Fruit fly (Drosophila melanogaster) whole organism, embryonic: ENCODE results near the gene CG13842.

Experiments used
- ATbp ChIP-seq: fragments of 200-800 bp; sonication (Bioruptor generic); optimal IDR thresholded peaks from 2 replicates; lab custom pipeline; 2017; ENCODE audit warnings: missing biosample characterization, mild to moderate bottlenecking, missing genetic modification characterization, missing genetic modification reagents
- Aef1 ChIP-seq: fragments of 200-800 bp; sonication (Bioruptor generic); IDR thresholded peaks from 3 replicates; pipeline ENCODE4 v1.3.6; 2022; ENCODE audit warnings: missing biosample characterization, missing genetic modification characterization
- Blimp-1 ChIP-seq: fragments of 200-800 bp; sonication (Bioruptor generic); optimal IDR thresholded peaks from 3 replicates; lab custom pipeline; 2018; ENCODE audit warnings: missing biosample characterization, missing genetic modification characterization, mild to moderate bottlenecking, moderate library complexity, missing genetic modification reagents
- CG14441 ChIP-seq: fragments of 200-800 bp; sonication (Bioruptor generic); IDR thresholded peaks from 2 replicates; pipeline ENCODE4 v1.3.6; 2022; ENCODE audit warnings: missing biosample characterization, missing genetic modification characterization
- CG1603 ChIP-seq: fragments of 200-800 bp; sonication (Bioruptor generic); optimal IDR thresholded peaks from 2 replicates; lab custom pipeline; 2019; ENCODE audit warnings: missing biosample characterization, mild to moderate bottlenecking, missing genetic modification characterization, moderate library complexity
- CG3281 ChIP-seq: fragments of 200-800 bp; sonication (Bioruptor generic); optimal IDR thresholded peaks from 3 replicates; lab custom pipeline; 2017; ENCODE audit warnings: missing biosample characterization, mild to moderate bottlenecking, missing genetic modification characterization
- CG34422 ChIP-seq: fragments of 200-800 bp; sonication (Bioruptor generic); IDR thresholded peaks from 3 replicates; pipeline ENCODE4 v1.3.6; 2022; ENCODE audit warnings: missing biosample characterization, missing genetic modification characterization
- CG3847 ChIP-seq: fragments of 200-800 bp; sonication (Bioruptor generic); IDR thresholded peaks from 2 replicates; pipeline ENCODE4 v1.3.6; 2022; ENCODE audit warnings: missing biosample characterization, missing genetic modification characterization
- CG4282 ChIP-seq: fragments of 200-800 bp; sonication (Bioruptor generic); optimal IDR thresholded peaks from 2 replicates; lab custom pipeline; 2016; ENCODE audit warnings: missing biosample characterization, missing genetic modification characterization
- CG7372 ChIP-seq: fragments of 200-800 bp; sonication (Bioruptor generic); IDR thresholded peaks from 2 replicates; pipeline ENCODE4 v1.3.6; 2022; ENCODE audit warnings: missing biosample characterization, missing genetic modification characterization
- CG7963 ChIP-seq: fragments of 200-800 bp; sonication (Bioruptor generic); IDR thresholded peaks from 3 replicates; pipeline ENCODE4 v1.3.6; 2022; ENCODE audit warnings: missing biosample characterization, missing genetic modification characterization; ENCODE audit not compliant: partially characterized antibody
- CG7987 ChIP-seq: fragments of 200-800 bp; sonication (Bioruptor generic); optimal IDR thresholded peaks from 2 replicates; lab custom pipeline; 2018; ENCODE audit warnings: missing biosample characterization, mild to moderate bottlenecking, missing genetic modification characterization, moderate library complexity
- CG9932 ChIP-seq: fragments of 200-800 bp; sonication (Bioruptor generic); IDR thresholded peaks from 2 replicates; pipeline ENCODE4 v1.3.6; 2022; ENCODE audit warnings: missing biosample characterization, missing genetic modification characterization
- Camta ChIP-seq: fragments of 200-800 bp; sonication (Bioruptor generic); optimal IDR thresholded peaks from 2 replicates; lab custom pipeline; 2016; ENCODE audit warnings: missing biosample characterization, missing genetic modification characterization
- Dll ChIP-seq: fragments of 200-800 bp; sonication (Bioruptor generic); IDR thresholded peaks from 4 replicates; pipeline ENCODE4 v1.3.6; 2022; ENCODE audit warnings: missing biosample characterization, missing genetic modification characterization; ENCODE audit not compliant: partially characterized antibody
- Dref ChIP-seq: fragments of 200-800 bp; sonication (Bioruptor generic); IDR thresholded peaks from 2 replicates; pipeline ENCODE4 v1.3.6; 2022; ENCODE audit warnings: missing biosample characterization, missing genetic modification characterization
- E2f2 ChIP-seq: fragments of 200-800 bp; sonication (Bioruptor generic); IDR thresholded peaks from 2 replicates; pipeline ENCODE4 v1.3.6; 2022; ENCODE audit warnings: missing biosample characterization, missing genetic modification characterization
- Eip74EF ChIP-seq, 2 experiments: fragments of 200-800 bp in 1 of 2; fragments of >200 bp in 1 of 2; sonication (Bioruptor generic) in 1 of 2; optimal IDR thresholded peaks; 2 replicates each; lab custom pipeline; 2017 to 2019; ENCODE audit warnings: missing biosample characterization in 2 of 2, missing genetic modification characterization in 2 of 2, mild to moderate bottlenecking in 1 of 2, moderate library complexity in 1 of 2
- Ets65A ChIP-seq: fragments of 200-800 bp; sonication (Bioruptor generic); peaks from one replicate; lab custom pipeline; 2016; ENCODE audit warnings: missing biosample characterization, missing genetic modification characterization
- Gug ChIP-seq: fragments of 200-800 bp; sonication (Bioruptor generic); IDR thresholded peaks from 4 replicates; pipeline ENCODE4 v1.3.6; 2022; ENCODE audit warnings: missing biosample characterization, missing genetic modification characterization
- HmgD ChIP-seq: fragments of 200-800 bp; sonication (Bioruptor generic); optimal IDR thresholded peaks from 3 replicates; lab custom pipeline; 2016; ENCODE audit warnings: missing biosample characterization, missing genetic modification characterization
- Hmx ChIP-seq: fragments of 200-800 bp; sonication (Bioruptor generic); optimal IDR thresholded peaks from 2 replicates; lab custom pipeline; 2016; ENCODE audit warnings: missing biosample characterization, missing genetic modification characterization
- Myb ChIP-seq: fragments of 200-800 bp; sonication (Bioruptor generic); optimal IDR thresholded peaks from 2 replicates; lab custom pipeline; 2016; ENCODE audit warnings: missing biosample characterization, missing genetic modification characterization
- Optix ChIP-seq: fragments of 200-800 bp; sonication (Bioruptor generic); IDR thresholded peaks from 3 replicates; pipeline ENCODE4 v1.3.6; 2022; ENCODE audit warnings: missing biosample characterization, missing genetic modification characterization
- ato ChIP-seq: fragments of 200-800 bp; sonication (Bioruptor generic); IDR thresholded peaks from 2 replicates; pipeline ENCODE4 v1.3.6; 2022; ENCODE audit warnings: missing biosample characterization, missing genetic modification characterization; ENCODE audit not compliant: partially characterized antibody
- bbx ChIP-seq: fragments of 200-800 bp; sonication (Bioruptor generic); IDR thresholded peaks from 2 replicates; pipeline ENCODE4 v1.3.6; 2022; ENCODE audit warnings: missing biosample characterization, missing genetic modification characterization; ENCODE audit not compliant: partially characterized antibody
- cato ChIP-seq: fragments of 200-800 bp; sonication (Bioruptor generic); optimal IDR thresholded peaks from 2 replicates; lab custom pipeline; 2016; ENCODE audit warnings: missing biosample characterization, missing genetic modification characterization, borderline replicate concordance
- cg ChIP-seq: fragments of 200-800 bp; sonication (Bioruptor generic); optimal IDR thresholded peaks from 3 replicates; lab custom pipeline; 2019; ENCODE audit warnings: missing biosample characterization, mild to moderate bottlenecking, missing genetic modification characterization, moderate library complexity
- crol ChIP-seq: fragments of 200-800 bp; sonication (Bioruptor generic); IDR thresholded peaks from 2 replicates; pipeline ENCODE4 v1.3.6; 2022; ENCODE audit warnings: missing biosample characterization, missing genetic modification characterization
- disco-r ChIP-seq: fragments of 200-800 bp; sonication (Bioruptor generic); optimal IDR thresholded peaks from 2 replicates; lab custom pipeline; 2016; ENCODE audit warnings: missing biosample characterization, missing genetic modification characterization
- dmrt11E ChIP-seq: fragments of 200-800 bp; sonication (Bioruptor generic); optimal IDR thresholded peaks from 3 replicates; lab custom pipeline; 2018; ENCODE audit warnings: missing biosample characterization, mild to moderate bottlenecking, missing genetic modification characterization, moderate library complexity
- dysf ChIP-seq: fragments of 200-800 bp; sonication (Bioruptor generic); IDR thresholded peaks from 3 replicates; pipeline ENCODE4 v1.3.6; 2022; ENCODE audit warnings: missing biosample characterization, missing genetic modification characterization
- fd102C ChIP-seq: fragments of 200-800 bp; sonication (Bioruptor generic); optimal IDR thresholded peaks from 2 replicates; lab custom pipeline; 2018; ENCODE audit warnings: missing biosample characterization, mild to moderate bottlenecking, missing genetic modification characterization, moderate library complexity
- fru ChIP-seq: fragments of >200 bp; optimal IDR thresholded peaks from 2 replicates; lab custom pipeline; 2017
- gro ChIP-seq: fragments of 200-800 bp; sonication (Bioruptor generic); optimal IDR thresholded peaks from 2 replicates; lab custom pipeline; 2016; ENCODE audit warnings: missing biosample characterization, missing genetic modification characterization
- hb ChIP-seq: fragments of 200-800 bp; sonication (Bioruptor generic); IDR thresholded peaks from 3 replicates; pipeline ENCODE4 v1.3.6; 2022; ENCODE audit warnings: missing biosample characterization, missing genetic modification characterization; ENCODE audit not compliant: partially characterized antibody
- inv ChIP-seq: fragments of 200-800 bp; sonication (Bioruptor generic); IDR thresholded peaks from 2 replicates; pipeline ENCODE4 v1.3.6; 2022; ENCODE audit warnings: missing biosample characterization, missing genetic modification characterization; ENCODE audit not compliant: partially characterized antibody
- ken ChIP-seq: fragments of 200-800 bp; sonication (Bioruptor generic); IDR thresholded peaks from 3 replicates; pipeline ENCODE4 v1.3.6; 2022; ENCODE audit warnings: missing biosample characterization, missing genetic modification characterization
- lbe ChIP-seq: fragments of 200-800 bp; sonication (Bioruptor generic); optimal IDR thresholded peaks from 2 replicates; lab custom pipeline; 2016; ENCODE audit warnings: missing biosample characterization, mild to moderate bottlenecking, missing genetic modification characterization
- lilli ChIP-seq: fragments of 200-800 bp; sonication (Bioruptor generic); optimal IDR thresholded peaks from 3 replicates; lab custom pipeline; 2016; ENCODE audit warnings: missing biosample characterization, missing genetic modification characterization
- lmd ChIP-seq: fragments of 200-800 bp; sonication (Bioruptor generic); IDR thresholded peaks from 2 replicates; pipeline ENCODE4 v1.3.6; 2022; ENCODE audit warnings: missing biosample characterization, missing genetic modification characterization
- luna ChIP-seq: fragments of 200-800 bp; sonication (Bioruptor generic); optimal IDR thresholded peaks from 2 replicates; lab custom pipeline; 2016; ENCODE audit warnings: missing biosample characterization, missing genetic modification characterization
- nerfin-1 ChIP-seq: fragments of 200-800 bp; sonication (Bioruptor generic); optimal IDR thresholded peaks from 3 replicates; lab custom pipeline; 2019; ENCODE audit warnings: missing biosample characterization, mild to moderate bottlenecking, missing genetic modification characterization, moderate library complexity
- nmo ChIP-seq: fragments of 200-800 bp; sonication (Bioruptor generic); optimal IDR thresholded peaks from 2 replicates; lab custom pipeline; 2018; ENCODE audit warnings: missing biosample characterization, mild to moderate bottlenecking, missing genetic modification characterization, moderate library complexity
- nom ChIP-seq: fragments of 200-800 bp; sonication (Bioruptor generic); optimal IDR thresholded peaks from 2 replicates; lab custom pipeline; 2017; ENCODE audit warnings: missing biosample characterization, missing genetic modification characterization, mild to moderate bottlenecking, moderate library complexity, missing genetic modification reagents
- run ChIP-seq: fragments of 200-800 bp; sonication (Bioruptor generic); optimal IDR thresholded peaks from 3 replicates; lab custom pipeline; 2018; ENCODE audit warnings: missing biosample characterization, mild to moderate bottlenecking, missing genetic modification characterization
- sd ChIP-seq: fragments of 200-800 bp; sonication (Bioruptor generic); optimal IDR thresholded peaks from 3 replicates; lab custom pipeline; 2018; ENCODE audit warnings: missing biosample characterization, mild to moderate bottlenecking, missing genetic modification characterization, moderate library complexity
- sisA ChIP-seq: fragments of 200-800 bp; sonication (Bioruptor generic); IDR thresholded peaks from 2 replicates; pipeline ENCODE4 v1.3.6; 2022; ENCODE audit warnings: missing biosample characterization, missing genetic modification characterization
- trem ChIP-seq: fragments of 200-800 bp; optimal IDR thresholded peaks from 3 replicates; lab custom pipeline; 2019; ENCODE audit warnings: missing biosample characterization, mild to moderate bottlenecking, missing genetic modification characterization, moderate library complexity
- unc-4 ChIP-seq: fragments of 200-800 bp; sonication (Bioruptor generic); IDR thresholded peaks from 2 replicates; pipeline ENCODE4 v1.3.6; 2022; ENCODE audit warnings: missing biosample characterization, missing genetic modification characterization; ENCODE audit not compliant: partially characterized antibody
- vnd ChIP-seq: fragments of 200-800 bp; sonication (Bioruptor generic); IDR thresholded peaks from 3 replicates; pipeline ENCODE4 v1.3.6; 2022; ENCODE audit warnings: missing biosample characterization, missing genetic modification characterization; ENCODE audit not compliant: partially characterized antibody

Gene CG13842

DNA sequence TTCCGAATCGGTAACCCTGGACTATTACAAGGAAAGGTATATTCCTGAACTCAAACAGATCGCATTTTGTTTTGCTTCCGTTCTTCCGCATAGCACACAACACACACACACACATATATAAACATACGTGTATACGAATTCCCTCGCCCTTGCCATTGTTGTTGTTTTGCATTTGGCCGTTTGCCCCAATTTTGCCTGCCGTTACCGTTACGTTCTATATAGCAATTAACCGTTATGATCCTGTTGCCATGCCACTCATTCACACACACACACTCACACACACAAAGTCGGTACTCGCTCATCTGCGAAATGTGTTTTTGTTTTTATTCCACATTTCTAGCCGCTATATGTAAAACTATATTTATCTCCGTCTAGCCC lies 20.4 kb upstream of the CG13842 start:
- TF ChIP-seq disco-r (GFP tag; lab: Kevin White, UChicago) (no peak), sisA (GFP tag; lab: Robert Waterston, UW) (no peak), sd (tag; lab: Kevin White, UChicago) (peak; percentile 28), Camta (GFP tag; lab: Kevin White, UChicago) (no peak), lmd (GFP tag; lab: Robert Waterston, UW) (no peak), CG14441 (GFP tag; lab: Robert Waterston, UW) (no peak), CG3281 (GFP tag; lab: Kevin White, UChicago) (no peak), Dll (GFP tag; lab: Robert Waterston, UW) (no peak), CG4282 (no peak), fd102C (GFP tag; lab: Kevin White, UChicago) (no peak), nerfin-1 (tag; lab: Kevin White, UChicago) (peak; percentile 41), luna (no peak), CG34422 (no peak), cg (GFP tag; lab: Kevin White, UChicago) (peak; percentile 71), gro (GFP tag; lab: Kevin White, UChicago) (no peak), ken (GFP tag; lab: Robert Waterston, UW) (no peak), CG7372 (no peak), Eip74EF (GFP tag; optimal IDR thresholded peaks at IDR 0.05; lab: Kevin White, UChicago) (peak in 1 of 2 experiments; percentile 70), HmgD (peak; percentile 27), E2f2 (GFP tag; lab: Robert Waterston, UW) (no peak), dmrt11E (tag; lab: Kevin White, UChicago) (no peak), Blimp-1 (no peak), ATbp (GFP tag; lab: Kevin White, UChicago) (no peak), CG9932 (GFP tag; lab: Robert Waterston, UW) (no peak), fru (lab: Kevin White, UChicago) (no peak), lbe (GFP tag; lab: Kevin White, UChicago) (no peak), vnd (GFP tag; lab: Robert Waterston, UW) (no peak), Hmx (no peak), Myb (no peak), Optix (GFP tag; lab: Robert Waterston, UW) (no peak)

dm6 chr3R:22726771-22727455 lies 19.8 kb upstream of the CG13842 start, which contains the start of gene CG45049:
CG45049 (plus strand) TSS chr3R:22726967.
- TF ChIP-seq nom (GFP tag; lab: Kevin White, UChicago), result no peak
- TF ChIP-seq CG7987, result no peak
- peak; percentile 63 for TF ChIP-seq Dref
- TF ChIP-seq Aef1 (GFP tag; lab: Robert Waterston, UW), result peak; percentile 29; the same call in 2 of the 3 replicates
- TF ChIP-seq Gug (GFP tag; lab: Robert Waterston, UW), result peak; percentile 32; the same call in 1 of the 4 replicates
- TF ChIP-seq bbx (GFP tag; lab: Robert Waterston, UW), result peak; percentile 94
- no peak for TF ChIP-seq dysf (GFP tag; lab: Robert Waterston, UW)
- no peak for TF ChIP-seq run
- peak; percentile 34 for TF ChIP-seq lilli
- TF ChIP-seq inv (GFP tag; lab: Robert Waterston, UW), result peak; percentile 89
- TF ChIP-seq trem (tag; lab: Kevin White, UChicago), result peak; percentile 4
- TF ChIP-seq cato (GFP tag; lab: Kevin White, UChicago), result no peak
- no peak for TF ChIP-seq crol
- TF ChIP-seq Ets65A (GFP tag; lab: Kevin White, UChicago), result peak; percentile 35
- TF ChIP-seq hb (GFP tag; lab: Robert Waterston, UW), result peak; percentile 93
- peak; percentile 93 for TF ChIP-seq CG7963
- peak; percentile 78 for TF ChIP-seq unc-4
- 0 out of 2 replicates have a peak, but pooled peaks have one; percentile 37 for TF ChIP-seq CG3847 (GFP tag; lab: Robert Waterston, UW)
- peak; percentile 92 for TF ChIP-seq ato
- TF ChIP-seq CG1603, result peak; percentile 26
- TF ChIP-seq nmo (GFP tag; lab: Kevin White, UChicago), result peak; percentile 25
